Fruit fly (Drosophila melanogaster) whole organism, embryonic: ENCODE results near the gene CG14212.
A peak's percentile ranks its signal among the peaks of the same experiment; 100 is the strongest.

Experiments used
- Atf-2 ChIP-seq: fragments of 200-800 bp; sonication (Bioruptor generic); optimal IDR thresholded peaks from 2 replicates; lab custom pipeline; 2016; ENCODE audit warnings: missing biosample characterization, missing genetic modification characterization
- CG10321 ChIP-seq: fragments of 200-800 bp; sonication (Bioruptor generic); IDR thresholded peaks from 2 replicates; pipeline ENCODE4 v1.3.6; 2022; ENCODE audit warnings: missing biosample characterization, missing genetic modification characterization
- CG10431 ChIP-seq: fragments of 200-800 bp; sonication (Bioruptor generic); optimal IDR thresholded peaks from 3 replicates; lab custom pipeline; 2018; ENCODE audit warnings: missing biosample characterization, mild to moderate bottlenecking, missing genetic modification characterization
- CG11398 ChIP-seq: fragments of 200-800 bp; sonication (Bioruptor generic); optimal IDR thresholded peaks from 2 replicates; lab custom pipeline; 2016; ENCODE audit warnings: missing biosample characterization, missing genetic modification characterization
- CG12155 ChIP-seq: fragments of 200-800 bp; sonication (Bioruptor generic); optimal IDR thresholded peaks from 3 replicates; lab custom pipeline; 2016; ENCODE audit warnings: missing biosample characterization, missing genetic modification characterization
- CG12236 ChIP-seq: fragments of 200-800 bp; sonication (Bioruptor generic); optimal IDR thresholded peaks from 2 replicates; lab custom pipeline; 2016; ENCODE audit warnings: missing biosample characterization, missing genetic modification characterization
- CG1233 ChIP-seq: fragments of 200-800 bp; sonication (Bioruptor generic); optimal IDR thresholded peaks from 4 replicates; lab custom pipeline; 2018; ENCODE audit warnings: missing biosample characterization, mild to moderate bottlenecking, missing genetic modification characterization
- CG15696 ChIP-seq: fragments of 200-800 bp; sonication (Bioruptor generic); optimal IDR thresholded peaks from 2 replicates; lab custom pipeline; 2019; ENCODE audit warnings: missing biosample characterization, mild to moderate bottlenecking, missing genetic modification characterization, moderate library complexity
- CG16813 ChIP-seq: fragments of 200-800 bp; sonication (Bioruptor generic); IDR thresholded peaks from 3 replicates; pipeline ENCODE4 v1.3.6; 2022; ENCODE audit warnings: missing biosample characterization, missing genetic modification characterization; ENCODE audit not compliant: partially characterized antibody
- CG17328 ChIP-seq: fragments of 200-800 bp; sonication (Bioruptor generic); IDR thresholded peaks from 2 replicates; pipeline ENCODE4 v1.3.6; 2022; ENCODE audit warnings: missing biosample characterization, missing genetic modification characterization
- CG17361 ChIP-seq: fragments of 200-800 bp; sonication (Bioruptor generic); IDR thresholded peaks from 3 replicates; pipeline ENCODE4 v1.3.6; 2022; ENCODE audit warnings: missing biosample characterization, missing genetic modification characterization
- CG18262 ChIP-seq: fragments of 200-800 bp; optimal IDR thresholded peaks from 3 replicates; lab custom pipeline; 2019; ENCODE audit warnings: missing biosample characterization, mild to moderate bottlenecking, missing genetic modification characterization, moderate library complexity
- CG2129 ChIP-seq: fragments of 200-800 bp; sonication (Bioruptor generic); IDR thresholded peaks from 2 replicates; pipeline ENCODE4 v1.3.6; 2022; ENCODE audit warnings: missing biosample characterization, missing genetic modification characterization; ENCODE audit not compliant: partially characterized antibody
- CG30403 ChIP-seq: fragments of 200-800 bp; sonication (Bioruptor generic); optimal IDR thresholded peaks from 3 replicates; lab custom pipeline; 2016; ENCODE audit warnings: missing biosample characterization, missing genetic modification characterization
- CG31224 ChIP-seq: fragments of 200-800 bp; sonication (Bioruptor generic); IDR thresholded peaks from 2 replicates; pipeline ENCODE4 v1.3.6; 2022; ENCODE audit warnings: missing biosample characterization, missing genetic modification characterization
- CG32532 ChIP-seq: fragments of 200-800 bp; sonication (Bioruptor generic); IDR thresholded peaks from 2 replicates; pipeline ENCODE4 v1.3.6; 2022; ENCODE audit warnings: missing biosample characterization, missing genetic modification characterization
- CG5245 ChIP-seq: fragments of 200-800 bp; sonication (Bioruptor generic); optimal IDR thresholded peaks from 3 replicates; lab custom pipeline; 2016; ENCODE audit warnings: missing biosample characterization, missing genetic modification characterization
- CG8290 ChIP-seq, 3 experiments: fragments of 200-800 bp; sonication (Bioruptor generic); optimal IDR thresholded peaks; 2 replicates each; lab custom pipeline; 2016 to 2019; ENCODE audit warnings: missing biosample characterization in 3 of 3, missing genetic modification characterization in 3 of 3, mild to moderate bottlenecking in 2 of 3, moderate library complexity in 1 of 3
- CG8765 ChIP-seq: fragments of 200-800 bp; sonication (Bioruptor generic); IDR thresholded peaks from 2 replicates; pipeline ENCODE4 v1.3.6; 2022; ENCODE audit warnings: missing biosample characterization, missing genetic modification characterization
- CG8944 ChIP-seq: fragments of 200-800 bp; sonication (Bioruptor generic); optimal IDR thresholded peaks from 3 replicates; lab custom pipeline; 2016; ENCODE audit warnings: missing biosample characterization, missing genetic modification characterization
- CG9215 ChIP-seq: fragments of 200-800 bp; sonication (Bioruptor generic); IDR thresholded peaks from 2 replicates; pipeline ENCODE4 v1.3.6; 2022; ENCODE audit warnings: missing biosample characterization, missing genetic modification characterization
- CTCF ChIP-seq: fragments of 200-800 bp; sonication (Bioruptor generic); optimal IDR thresholded peaks from 2 replicates; lab custom pipeline; 2017; ENCODE audit warnings: missing biosample characterization, mild to moderate bottlenecking, missing genetic modification characterization, moderate library complexity
- D19A ChIP-seq: fragments of 200-800 bp; optimal IDR thresholded peaks from 3 replicates; lab custom pipeline; 2019; ENCODE audit warnings: missing biosample characterization, mild to moderate bottlenecking, missing genetic modification characterization, moderate library complexity
- Doc3 ChIP-seq: fragments of 200-800 bp; sonication (Bioruptor generic); IDR thresholded peaks from 3 replicates; pipeline ENCODE4 v1.3.6; 2022; ENCODE audit warnings: missing biosample characterization, missing genetic modification characterization; ENCODE audit not compliant: partially characterized antibody
- HLHmδ ChIP-seq: fragments of 200-800 bp; sonication (Bioruptor generic); optimal IDR thresholded peaks from 2 replicates; lab custom pipeline; 2018; ENCODE audit warnings: missing biosample characterization, mild to moderate bottlenecking, missing genetic modification characterization, moderate library complexity
- HmgD ChIP-seq: fragments of 200-800 bp; sonication (Bioruptor generic); optimal IDR thresholded peaks from 3 replicates; lab custom pipeline; 2016; ENCODE audit warnings: missing biosample characterization, missing genetic modification characterization
- Mes4 ChIP-seq: fragments of 200-800 bp; sonication (Bioruptor generic); optimal IDR thresholded peaks from 2 replicates; lab custom pipeline; 2016; ENCODE audit warnings: missing biosample characterization, missing genetic modification characterization
- Nf-YA ChIP-seq: fragments of 200-800 bp; sonication (Bioruptor generic); IDR thresholded peaks from 2 replicates; pipeline ENCODE4 v1.3.6; 2022; ENCODE audit warnings: missing biosample characterization, missing genetic modification characterization
- Oaz ChIP-seq: fragments of 200-800 bp; sonication (Bioruptor generic); IDR thresholded peaks from 2 replicates; pipeline ENCODE4 v1.3.6; 2022; ENCODE audit warnings: missing biosample characterization, missing genetic modification characterization
- Oli ChIP-seq: fragments of 200-800 bp; sonication (Bioruptor generic); optimal IDR thresholded peaks from 2 replicates; lab custom pipeline; 2018; ENCODE audit warnings: missing biosample characterization, mild to moderate bottlenecking, missing genetic modification characterization, moderate library complexity
- Optix ChIP-seq: fragments of 200-800 bp; sonication (Bioruptor generic); IDR thresholded peaks from 3 replicates; pipeline ENCODE4 v1.3.6; 2022; ENCODE audit warnings: missing biosample characterization, missing genetic modification characterization
- PHDP ChIP-seq: fragments of 200-800 bp; sonication (Bioruptor generic); optimal IDR thresholded peaks from 3 replicates; lab custom pipeline; 2018; ENCODE audit warnings: missing biosample characterization, mild to moderate bottlenecking, missing genetic modification characterization, moderate library complexity
- Rfx ChIP-seq: fragments of 200-800 bp; sonication (Bioruptor generic); IDR thresholded peaks from 2 replicates; pipeline ENCODE4 v1.3.6; 2022; ENCODE audit warnings: missing biosample characterization, missing genetic modification characterization
- Spps ChIP-seq: fragments of 200-800 bp; sonication (Bioruptor generic); optimal IDR thresholded peaks from 2 replicates; lab custom pipeline; 2018; ENCODE audit warnings: missing biosample characterization, mild to moderate bottlenecking, missing genetic modification characterization
- Tbp ChIP-seq: fragments of >200 bp; optimal IDR thresholded peaks from 2 replicates; lab custom pipeline; 2018; ENCODE audit warnings: missing biosample characterization, missing genetic modification characterization
- Trl ChIP-seq, 3 experiments: fragments of >200 bp in 2 of 3; fragments of 200-800 bp in 1 of 3; sonication (Bioruptor generic) in 1 of 3; optimal IDR thresholded peaks; 2 replicates in 1 of 3; 3 replicates in 2 of 3; lab custom pipeline; 2016 to 2017; ENCODE audit warnings: missing biosample characterization in 1 of 3, missing genetic modification characterization in 1 of 3
- Vsx1 ChIP-seq: fragments of 200-800 bp; sonication (Bioruptor generic); optimal IDR thresholded peaks from 2 replicates; lab custom pipeline; 2017; ENCODE audit warnings: missing biosample characterization, mild to moderate bottlenecking, missing genetic modification characterization, missing genetic modification reagents
- Xrp1 ChIP-seq: fragments of 200-800 bp; sonication (Bioruptor generic); IDR thresholded peaks from 2 replicates; pipeline ENCODE4 v1.3.6; 2022; ENCODE audit warnings: missing biosample characterization, missing genetic modification characterization
- abd-A ChIP-seq: fragments of 200-800 bp; sonication (Bioruptor generic); optimal IDR thresholded peaks from 3 replicates; lab custom pipeline; 2019; ENCODE audit warnings: missing biosample characterization, mild to moderate bottlenecking, missing genetic modification characterization, moderate library complexity
- chif ChIP-seq, 2 experiments: fragments of 200-800 bp; sonication (Bioruptor generic); optimal IDR thresholded peaks; 3 replicates each; lab custom pipeline; 2016; ENCODE audit warnings: missing biosample characterization in 2 of 2, missing genetic modification characterization in 2 of 2
- chm ChIP-seq: fragments of 200-800 bp; sonication (Bioruptor generic); IDR thresholded peaks from 2 replicates; pipeline ENCODE4 v1.3.6; 2022; ENCODE audit warnings: missing biosample characterization, missing genetic modification characterization
- danr ChIP-seq: fragments of 200-800 bp; sonication (Bioruptor generic); IDR thresholded peaks from 2 replicates; pipeline ENCODE4 v1.3.6; 2022; ENCODE audit warnings: missing biosample characterization, missing genetic modification characterization
- dm ChIP-seq: fragments of 200-800 bp; sonication (Bioruptor generic); optimal IDR thresholded peaks from 3 replicates; lab custom pipeline; 2016; ENCODE audit warnings: missing biosample characterization, missing genetic modification characterization
- hkb ChIP-seq, 2 experiments: fragments of 200-800 bp in 1 of 2; fragments of >200 bp in 1 of 2; sonication (Bioruptor generic) in 1 of 2; IDR thresholded peaks in 1 of 2; optimal IDR thresholded peaks in 1 of 2; 2 replicates each; pipeline versions ENCODE4 v1.3.6 to Lab custom; 2017 to 2022; ENCODE audit warnings: missing biosample characterization in 1 of 2, missing genetic modification characterization in 1 of 2
- lola ChIP-seq, 3 experiments: fragments of >200 bp in 2 of 3; fragments of 200-800 bp in 1 of 3; sonication (Bioruptor generic) in 1 of 3; optimal IDR thresholded peaks; 2 replicates each; lab custom pipeline; 2017 to 2019; ENCODE audit warnings: missing biosample characterization in 3 of 3, missing genetic modification characterization in 3 of 3, mild to moderate bottlenecking in 1 of 3, moderate library complexity in 1 of 3
- pfk ChIP-seq: fragments of 200-800 bp; sonication (Bioruptor generic); optimal IDR thresholded peaks from 2 replicates; lab custom pipeline; 2018; ENCODE audit warnings: missing biosample characterization, mild to moderate bottlenecking, missing genetic modification characterization, moderate library complexity
- rib ChIP-seq: fragments of 200-800 bp; sonication (Bioruptor generic); IDR thresholded peaks from 2 replicates; pipeline ENCODE4 v1.3.6; 2022; ENCODE audit warnings: missing biosample characterization, missing genetic modification characterization
- sens ChIP-seq: fragments of 200-800 bp; sonication (Bioruptor generic); peaks from one replicate; lab custom pipeline; 2016; ENCODE audit warnings: missing biosample characterization, missing genetic modification characterization
- tap ChIP-seq: fragments of 200-800 bp; optimal IDR thresholded peaks from 3 replicates; lab custom pipeline; 2019; ENCODE audit warnings: missing biosample characterization, mild to moderate bottlenecking, missing genetic modification characterization, moderate library complexity
- tx ChIP-seq: fragments of 200-800 bp; sonication (Bioruptor generic); optimal IDR thresholded peaks from 2 replicates; lab custom pipeline; 2016; ENCODE audit warnings: missing biosample characterization, missing genetic modification characterization
- wek ChIP-seq: fragments of 200-800 bp; sonication (Bioruptor generic); optimal IDR thresholded peaks from 3 replicates; lab custom pipeline; 2018; ENCODE audit warnings: missing biosample characterization, mild to moderate bottlenecking, missing genetic modification characterization, moderate library complexity

CG14212 gene

DNA sequence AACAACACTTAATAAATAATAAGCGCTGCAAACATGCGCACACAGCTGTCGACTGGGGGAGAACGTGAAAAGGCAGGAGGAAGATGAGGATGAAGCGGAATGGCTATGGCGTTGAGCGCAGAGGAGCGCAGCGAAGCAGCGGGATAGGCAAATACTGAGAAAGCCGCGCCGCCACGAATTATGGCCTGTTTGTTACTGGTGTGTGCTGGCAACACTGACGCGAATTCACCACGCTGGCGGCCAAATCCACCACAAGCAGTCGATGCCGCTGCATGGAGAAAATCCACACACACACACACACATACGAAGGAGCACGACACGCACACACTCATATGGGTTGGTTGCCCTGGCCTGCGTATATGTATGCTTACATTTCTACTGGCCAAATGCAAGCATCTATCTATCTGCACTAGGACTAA is 11.5 kb downstream of the CG14212 start (continued):
- TF ChIP-seq wek (GFP tag; lab: Kevin White, UChicago) (peak; percentile 10), Trl (optimal IDR thresholded peaks at IDR 0.05; lab: Kevin White, UChicago) (peak in 1 of 2 experiments; percentile 18), Trl (GFP tag; optimal IDR thresholded peaks at IDR 0.05; lab: Kevin White, UChicago) (no peak), CG16813 (GFP tag; lab: Robert Waterston, UW) (no peak), CG12155 (no peak), HmgD (peak; percentile 10), Tbp (GFP tag; lab: Kevin White, UChicago) (no peak), lola (GFP tag; optimal IDR thresholded peaks at IDR 0.05; lab: Kevin White, UChicago) (no peak), Atf-2 (no peak), CG8290 (GFP tag; optimal IDR thresholded peaks at IDR 0.05; lab: Kevin White, UChicago) (no peak), CG8290 (tag; optimal IDR thresholded peaks at IDR 0.05; lab: Kevin White, UChicago) (no peak), Nf-YA (GFP tag; lab: Robert Waterston, UW) (no peak), Rfx (no peak), Oli (tag; lab: Kevin White, UChicago) (no peak), Spps (tag; lab: Kevin White, UChicago) (no peak), rib (GFP tag; lab: Robert Waterston, UW) (no peak), Vsx1 (GFP tag; lab: Kevin White, UChicago) (no peak), D19A (tag; lab: Kevin White, UChicago) (no peak), CG18262 (tag; lab: Kevin White, UChicago) (no peak), hkb (optimal IDR thresholded peaks at IDR 0.05; lab: Kevin White, UChicago) (no peak), hkb (GFP tag; IDR thresholded peaks at IDR 0.05; lab: Robert Waterston, UW) (no peak), abd-A (tag; lab: Kevin White, UChicago) (no peak), Mes4 (GFP tag; lab: Kevin White, UChicago) (no peak), CG17328 (no peak), CG2129 (GFP tag; lab: Robert Waterston, UW) (no peak), tx (GFP tag; lab: Kevin White, UChicago) (no peak), CG17361 (GFP tag; lab: Robert Waterston, UW) (no peak), CG5245 (GFP tag; lab: Kevin White, UChicago) (no peak), CG11398 (no peak), CG8765 (GFP tag; lab: Robert Waterston, UW) (no peak), pfk (no peak), chm (GFP tag; lab: Robert Waterston, UW) (peak; percentile 40; the same call in 1 of the 2 replicates), Doc3 (GFP tag; lab: Robert Waterston, UW) (no peak), CG12236 (GFP tag; lab: Kevin White, UChicago) (no peak), CG9215 (GFP tag; lab: Robert Waterston, UW) (peak; percentile 86), Xrp1 (GFP tag; lab: Robert Waterston, UW) (no peak), CG30403 (GFP tag; lab: Kevin White, UChicago) (no peak), CG15696 (tag; lab: Kevin White, UChicago) (no peak), CG1233 (GFP tag; lab: Kevin White, UChicago) (no peak), danr (GFP tag; lab: Robert Waterston, UW) (no peak), CG10431 (GFP tag; lab: Kevin White, UChicago) (no peak), chif (GFP tag; optimal IDR thresholded peaks at IDR 0.05; lab: Kevin White, UChicago) (no peak), CG10321 (GFP tag; lab: Robert Waterston, UW) (no peak), tap (no peak), Optix (GFP tag; lab: Robert Waterston, UW) (no peak), Oaz (GFP tag; lab: Robert Waterston, UW) (no peak), CG31224 (GFP tag; lab: Robert Waterston, UW) (no peak), sens (peak; percentile 76), dm (GFP tag; lab: Kevin White, UChicago) (no peak), CG8944 (no peak), CTCF (GFP tag; lab: Kevin White, UChicago) (no peak), HLHmδ (GFP tag; lab: Kevin White, UChicago) (peak; percentile 80), CG32532 (GFP tag; lab: Robert Waterston, UW) (peak; percentile 27; the same call in 1 of the 2 replicates), PHDP (no peak)
